Worm (Caenorhabditis elegans) whole organism, midembryonic: ENCODE data around the gene C29F9.5.

ENCODE experiments used
- klf-2 ChIP-seq: fragments of 200-800 bp; sonication (Bioruptor generic); conservative IDR thresholded peaks from 2 replicates; pipeline ENCODE4 v1.3.6; 2022; ENCODE audit warnings: missing genetic modification reagents, missing genetic modification characterization, missing compliant biosample characterization
- med-1 ChIP-seq: sonication (generic microtip); optimal IDR thresholded peaks from 2 replicates; lab custom pipeline; 2017; ENCODE audit warnings: missing genetic modification characterization, mild to moderate bottlenecking, missing compliant biosample characterization, antibody characterized with exemption, missing genetic modification reagents; ENCODE audit not compliant: insufficient read depth
- ref-1 ChIP-seq: fragments of 200-800 bp; sonication (Bioruptor generic); conservative IDR thresholded peaks from 2 replicates; pipeline ENCODE4 v1.3.6; 2022; ENCODE audit warnings: missing genetic modification reagents, missing genetic modification characterization, missing compliant biosample characterization
- ztf-23 ChIP-seq: fragments of 200-800 bp; sonication (Bioruptor generic); IDR thresholded peaks from 2 replicates; pipeline ENCODE4 v1.3.6; 2022; ENCODE audit warnings: missing genetic modification reagents, missing genetic modification characterization, missing compliant biosample characterization
- ztf-29 ChIP-seq: fragments of 200-800 bp; sonication (Bioruptor generic); IDR thresholded peaks from 2 replicates; pipeline ENCODE4 v1.3.6; 2022; ENCODE audit warnings: missing genetic modification reagents, missing genetic modification characterization, missing compliant biosample characterization

ce11 chrIII:124478-124877 lies 7.2 kb downstream of the C29F9.5 start, which contains the start of gene pals-23:
- no peak for TF ChIP-seq ref-1 (GFP tag; lab: Robert Waterston, UW)
- no peak for TF ChIP-seq klf-2 (GFP tag; lab: Robert Waterston, UW)
- no peak for TF ChIP-seq ztf-29 (GFP tag; lab: Robert Waterston, UW)
- no peak for TF ChIP-seq ztf-23 (GFP tag; lab: Robert Waterston, UW)
- TF ChIP-seq med-1 = no peak
